Worm (Caenorhabditis elegans): Measurements from ENCODE around the gene eef-1A.1.

Gene eef-1A.1

ce11 chrIII:6931896-6932295 is 39.6 kb downstream of the eef-1A.1 start, which contains the start of gene byn-1:
byn-1 (plus strand) TSS chrIII:6932001.
- TF ChIP-seq B0310.2 (tag; optimal IDR thresholded peaks at IDR 0.05): no peak
- no peak for TF ChIP-seq F13C5.2 (tag; optimal IDR thresholded peaks at IDR 0.05)
- no peak for TF ChIP-seq ceh-13 (GFP tag; optimal IDR thresholded peaks at IDR 0.05)
- peak; percentile 26 for TF ChIP-seq ama-1 (optimal IDR thresholded peaks at IDR 0.05)

ce11 chrIII:6929558-6930167 is 41.8 kb downstream of the eef-1A.1 start, which contains the start of gene inf-1:
inf-1 (plus strand) TSS chrIII:6930134.
- TF ChIP-seq pes-1 (GFP tag; IDR thresholded peaks at IDR 0.05): no peak
- no peak for TF ChIP-seq ceh-13 (GFP tag; optimal IDR thresholded peaks at IDR 0.05)
- no peak for TF ChIP-seq hnd-1 (tag; optimal IDR thresholded peaks at IDR 0.05)
- no peak for TF ChIP-seq ama-1 (optimal IDR thresholded peaks at IDR 0.05)
- no peak for TF ChIP-seq hmg-4 (GFP tag; optimal IDR thresholded peaks at IDR 0.05)
- no peak for TF ChIP-seq hmbx-1 (tag; optimal IDR thresholded peaks at IDR 0.05)
- TF ChIP-seq flt-1 (GFP tag; IDR thresholded peaks at IDR 0.05): no peak
- no peak for TF ChIP-seq tra-4 (tag; optimal IDR thresholded peaks at IDR 0.05)
- no peak for TF ChIP-seq B0310.2 (tag; optimal IDR thresholded peaks at IDR 0.05)
- no peak for TF ChIP-seq tbx-11 (GFP tag; IDR thresholded peaks at IDR 0.05)

- TF ChIP-seq hmbx-1 (tag; optimal IDR thresholded peaks at IDR 0.05) (no peak), ceh-13 (GFP tag; optimal IDR thresholded peaks at IDR 0.05) (no peak), flt-1 (GFP tag; IDR thresholded peaks at IDR 0.05) (no peak), pes-1 (GFP tag; IDR thresholded peaks at IDR 0.05) (no peak)
Measured at ce11 chrIII:6928725-6929124, 42.8 kb downstream of the eef-1A.1 start, which contains the start of gene flap-1. flap-1 (minus strand) TSS chrIII:6928825.

Measured in whole organism, early embryonic.